Fruit fly (Drosophila melanogaster): Measurements from ENCODE around the gene Shawl.

Shawl gene

DNA sequence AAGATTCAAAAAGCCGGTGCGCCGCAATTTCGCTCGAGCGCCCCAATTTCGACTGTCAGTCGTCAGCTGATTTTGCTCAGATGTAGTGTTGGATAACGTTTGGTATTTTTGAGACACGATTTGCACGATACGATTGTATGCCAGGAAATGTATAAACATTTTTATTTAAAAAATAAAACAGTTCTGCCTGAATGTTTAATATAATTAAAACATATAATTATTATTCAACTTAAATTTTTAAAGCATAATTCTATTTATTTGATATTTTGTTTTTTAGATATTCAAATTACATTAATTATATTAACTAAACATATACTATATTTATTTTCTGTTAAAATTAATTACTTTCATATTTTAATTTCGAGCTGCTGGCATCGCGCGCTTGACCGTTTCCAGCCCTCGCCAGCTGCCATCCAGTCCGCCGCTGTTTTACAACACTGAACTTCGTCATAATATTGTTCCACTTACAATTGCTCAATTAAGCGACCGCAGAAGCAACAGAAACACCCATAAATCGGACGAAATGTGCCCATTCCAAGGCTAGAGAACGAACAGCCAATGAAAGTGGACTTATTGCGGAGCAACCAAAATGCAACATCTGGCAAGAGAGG, 16.1 kb upstream of the Shawl start, which contains the start of the genes FucTB and scat (continued):
- TF ChIP-seq CG12104 (GFP tag; optimal IDR thresholded peaks at IDR 0.05): peak; percentile 91
- no peak for TF ChIP-seq br (optimal IDR thresholded peaks at IDR 0.05)
- TF ChIP-seq insv (GFP tag; optimal IDR thresholded peaks at IDR 0.05): peak in 1 of 2 experiments; percentile 60
- TF ChIP-seq slp2 (GFP tag; optimal IDR thresholded peaks at IDR 0.05): no peak
- no peak for TF ChIP-seq mirr (GFP tag; optimal IDR thresholded peaks at IDR 0.05)
- peak; percentile 71 for TF ChIP-seq CG6654 (GFP tag; optimal IDR thresholded peaks at IDR 0.05)
- TF ChIP-seq dpn (GFP tag; optimal IDR thresholded peaks at IDR 0.05): peak; percentile 51 to 92
- peak; percentile 88 for TF ChIP-seq slou (GFP tag; optimal IDR thresholded peaks at IDR 0.05)
- peak; percentile 95 for TF ChIP-seq Sox102F (GFP tag; optimal IDR thresholded peaks at IDR 0.05)
- peak; percentile 81 for TF ChIP-seq seq (GFP tag; IDR thresholded peaks at IDR 0.05)
- TF ChIP-seq CG3726 (GFP tag; IDR thresholded peaks at IDR 0.05): peak; percentile 84
- no peak for TF ChIP-seq sna (GFP tag; IDR thresholded peaks at IDR 0.05; ENCODE audit: partially characterized antibody)
- TF ChIP-seq wek (GFP tag; optimal IDR thresholded peaks at IDR 0.05): no peak
- peak; percentile 49 for TF ChIP-seq Lhr (GFP tag; optimal IDR thresholded peaks at IDR 0.05)
- TF ChIP-seq CG13775 (GFP tag; optimal IDR thresholded peaks at IDR 0.05): peak; percentile 98
- TF ChIP-seq lola (GFP tag; optimal IDR thresholded peaks at IDR 0.05): peak in 1 of 3 experiments; percentile 98
- TF ChIP-seq CG7839 (tag; optimal IDR thresholded peaks at IDR 0.05): peak; percentile 90
- no peak for TF ChIP-seq tna (GFP tag; IDR thresholded peaks at IDR 0.05; ENCODE audit: partially characterized antibody)
- no peak for TF ChIP-seq Sry-β (GFP tag; optimal IDR thresholded peaks at IDR 0.05)
- TF ChIP-seq CG4730 (GFP tag; IDR thresholded peaks at IDR 0.05): peak; percentile 86
- peak; percentile 94 for TF ChIP-seq sob (GFP tag; IDR thresholded peaks at IDR 0.05)
- TF ChIP-seq CG8089 (GFP tag; optimal IDR thresholded peaks at IDR 0.05): peak; percentile 15
- peak; percentile 69 for TF ChIP-seq Deaf1 (tag; optimal IDR thresholded peaks at IDR 0.05)
- peak; percentile 86 for TF ChIP-seq Nf-YC (tag; optimal IDR thresholded peaks at IDR 0.05)
- no peak for TF ChIP-seq Hmx (GFP tag; optimal IDR thresholded peaks at IDR 0.05)
- peak; percentile 92 for TF ChIP-seq HLH3B (GFP tag; IDR thresholded peaks at IDR 0.05)
- peak; percentile 63 for TF ChIP-seq Doc2 (GFP tag; IDR thresholded peaks at IDR 0.05)
- TF ChIP-seq CG2712 (tag; optimal IDR thresholded peaks at IDR 0.05): peak; percentile 96
- TF ChIP-seq al (GFP tag; IDR thresholded peaks at IDR 0.05): peak; percentile 89
- TF ChIP-seq CG13624 (GFP tag; optimal IDR thresholded peaks at IDR 0.05): peak; percentile 31
- peak; percentile 78 to 93 for TF ChIP-seq Hr51 (GFP tag; optimal IDR thresholded peaks at IDR 0.05)
- TF ChIP-seq E2f1 (GFP tag; IDR thresholded peaks at IDR 0.05): peak; percentile 91
- TF ChIP-seq Oaz (GFP tag; IDR thresholded peaks at IDR 0.05): peak; percentile 82
- TF ChIP-seq chn (GFP tag; optimal IDR thresholded peaks at IDR 0.05): peak; percentile 63
- peak; percentile 79 for TF ChIP-seq CG17385 (GFP tag; optimal IDR thresholded peaks at IDR 0.05)
- TF ChIP-seq wor (GFP tag; IDR thresholded peaks at IDR 0.05): peak; percentile 91
- peak; percentile 93 for TF ChIP-seq CG10979 (tag; optimal IDR thresholded peaks at IDR 0.05)
- no peak for TF ChIP-seq CG7963 (GFP tag; IDR thresholded peaks at IDR 0.05; ENCODE audit: partially characterized antibody)
- TF ChIP-seq en (GFP tag; optimal IDR thresholded peaks at IDR 0.05): no peak
- peak; percentile 84 for TF ChIP-seq ap (GFP tag; IDR thresholded peaks at IDR 0.05)
- TF ChIP-seq gce (GFP tag; IDR thresholded peaks at IDR 0.05): peak; percentile 67; the same call in 1 of the 3 replicates
- TF ChIP-seq Hand (GFP tag; optimal IDR thresholded peaks at IDR 0.05): peak; percentile 47
- peak; percentile 94 for TF ChIP-seq CG9817 (tag; optimal IDR thresholded peaks at IDR 0.05)
- peak; percentile 81 for TF ChIP-seq cato (GFP tag; optimal IDR thresholded peaks at IDR 0.05; ENCODE audit: borderline replicate concordance)
- peak; percentile 89 for TF ChIP-seq CG10147 (GFP tag; optimal IDR thresholded peaks at IDR 0.05)
- TF ChIP-seq MESR4 (GFP tag; optimal IDR thresholded peaks at IDR 0.05): peak; percentile 89
- peak; percentile 86 for TF ChIP-seq Fer3 (tag; optimal IDR thresholded peaks at IDR 0.05)
- peak; percentile 97 for TF ChIP-seq CG13424 (tag; optimal IDR thresholded peaks at IDR 0.05)
- TF ChIP-seq run (tag; optimal IDR thresholded peaks at IDR 0.05): peak; percentile 38
